Fruit fly (Drosophila melanogaster): ENCODE data around the gene MKP-4.

MKP-4 gene

DNA sequence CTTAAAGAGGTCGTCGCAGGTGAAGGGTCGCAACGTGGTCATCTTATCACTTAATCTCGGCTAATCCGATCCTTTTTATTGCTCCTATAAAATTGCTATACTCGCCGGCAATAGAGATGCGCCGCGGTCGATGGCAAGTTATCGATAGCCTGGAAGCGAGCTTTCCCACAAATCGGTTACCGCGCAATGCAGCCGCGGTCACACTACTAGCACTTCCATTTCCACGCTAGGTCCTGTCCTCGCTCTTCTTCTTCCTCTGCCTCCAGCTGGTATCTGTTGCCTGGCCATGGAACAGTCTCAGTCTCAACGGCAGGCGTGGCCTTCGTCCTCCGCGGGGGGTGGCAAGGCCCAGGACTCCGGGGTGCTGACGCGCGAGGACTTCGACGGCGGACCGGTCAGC is at the start of gene MKP-4, which contains the start of gene Naa20A (continued):
- TF ChIP-seq CG17385 (GFP tag; optimal IDR thresholded peaks at IDR 0.05) = peak; percentile 82
- TF ChIP-seq sc (optimal IDR thresholded peaks at IDR 0.05) = no peak
- no peak for TF ChIP-seq sc (GFP tag; optimal IDR thresholded peaks at IDR 0.05)
- TF ChIP-seq YL-1 (GFP tag; optimal IDR thresholded peaks at IDR 0.05) = peak; percentile 31
- peak; percentile 48 for TF ChIP-seq stwl (tag; optimal IDR thresholded peaks at IDR 0.05)
- peak; percentile 76 for TF ChIP-seq BEAF-32 (GFP tag; optimal IDR thresholded peaks at IDR 0.05)
- peak; percentile 73 for TF ChIP-seq Dll (GFP tag; IDR thresholded peaks at IDR 0.05; ENCODE audit: partially characterized antibody)
- TF ChIP-seq zen2 (GFP tag; IDR thresholded peaks at IDR 0.05; ENCODE audit: partially characterized antibody) = peak; percentile 76
- no peak for TF ChIP-seq CTCF (GFP tag; optimal IDR thresholded peaks at IDR 0.05)
- peak; percentile 28; the same call in 1 of the 2 replicates for TF ChIP-seq CG2129 (GFP tag; IDR thresholded peaks at IDR 0.05; ENCODE audit: partially characterized antibody)
- peak; percentile 87 for TF ChIP-seq Dref (GFP tag; IDR thresholded peaks at IDR 0.05)
- peak; percentile 58; the same call in 1 of the 3 replicates for TF ChIP-seq Doc3 (GFP tag; IDR thresholded peaks at IDR 0.05; ENCODE audit: partially characterized antibody)
- peak; percentile 75 for TF ChIP-seq CG17186 (GFP tag; optimal IDR thresholded peaks at IDR 0.05)
- TF ChIP-seq nerfin-1 (tag; optimal IDR thresholded peaks at IDR 0.05) = peak; percentile 38
- peak; percentile 36 for TF ChIP-seq CG12659 (GFP tag; optimal IDR thresholded peaks at IDR 0.05)
- TF ChIP-seq CG2116 (GFP tag; optimal IDR thresholded peaks at IDR 0.05) = peak; percentile 69
- TF ChIP-seq pzg (GFP tag; optimal IDR thresholded peaks at IDR 0.05) = peak; percentile 77
- TF ChIP-seq tna (GFP tag; IDR thresholded peaks at IDR 0.05; ENCODE audit: partially characterized antibody) = peak; percentile 60
- TF ChIP-seq fru (optimal IDR thresholded peaks at IDR 0.05) = no peak
- peak; percentile 76; the same call in 2 of the 3 replicates for TF ChIP-seq mld (GFP tag; IDR thresholded peaks at IDR 0.05; ENCODE audit: partially characterized antibody)
- TF ChIP-seq CG32767 (GFP tag; IDR thresholded peaks at IDR 0.05) = no peak
- no peak for TF ChIP-seq HLH3B (GFP tag; IDR thresholded peaks at IDR 0.05)
- peak; percentile 16 for TF ChIP-seq Myb (GFP tag; optimal IDR thresholded peaks at IDR 0.05)
- TF ChIP-seq fu2 (GFP tag; optimal IDR thresholded peaks at IDR 0.05) = no peak
- TF ChIP-seq crp (GFP tag; optimal IDR thresholded peaks at IDR 0.05) = peak in 1 of 2 experiments; percentile 69
- TF ChIP-seq bbx (GFP tag; IDR thresholded peaks at IDR 0.05; ENCODE audit: partially characterized antibody) = peak; percentile 76
- TF ChIP-seq Ets97D (GFP tag; optimal IDR thresholded peaks at IDR 0.05) = peak; percentile 49
- TF ChIP-seq NFAT (GFP tag; IDR thresholded peaks at IDR 0.05) = 0 out of 2 replicates have a peak, but pooled peaks have one; percentile 14
- TF ChIP-seq kah (GFP tag; optimal IDR thresholded peaks at IDR 0.05) = no peak
- TF ChIP-seq nmo (GFP tag; optimal IDR thresholded peaks at IDR 0.05) = peak; percentile 12
- peak; percentile 96 for TF ChIP-seq CG17802 (tag; optimal IDR thresholded peaks at IDR 0.05)
- peak; percentile 5 for TF ChIP-seq Fer1 (GFP tag; optimal IDR thresholded peaks at IDR 0.05)
- peak; percentile 68 for TF ChIP-seq ftz-f1 (GFP tag; optimal IDR thresholded peaks at IDR 0.05)
- peak; percentile 83 for TF ChIP-seq CG9797 (GFP tag; optimal IDR thresholded peaks at IDR 0.05)
- no peak for TF ChIP-seq org-1 (GFP tag; optimal IDR thresholded peaks at IDR 0.05)
- no peak for TF ChIP-seq TFAM (GFP tag; optimal IDR thresholded peaks at IDR 0.05)
- TF ChIP-seq amos (GFP tag; IDR thresholded peaks at IDR 0.05; ENCODE audit: partially characterized antibody) = peak; percentile 81
- TF ChIP-seq HLH4C (GFP tag; IDR thresholded peaks at IDR 0.05; ENCODE audit: partially characterized antibody) = peak; percentile 73
- TF ChIP-seq H15 (GFP tag; IDR thresholded peaks at IDR 0.05) = no peak
- peak; percentile 35; the same call in 1 of the 2 replicates for TF ChIP-seq CG9932 (GFP tag; IDR thresholded peaks at IDR 0.05)
- TF ChIP-seq CG7372 (GFP tag; IDR thresholded peaks at IDR 0.05) = no peak
- no peak for TF ChIP-seq HLH54F (GFP tag; optimal IDR thresholded peaks at IDR 0.05)
- TF ChIP-seq NK7.1 (GFP tag; optimal IDR thresholded peaks at IDR 0.05) = no peak
- TF ChIP-seq CG6854 (GFP tag; optimal IDR thresholded peaks at IDR 0.05) = no peak
- TF ChIP-seq HLHmδ (GFP tag; optimal IDR thresholded peaks at IDR 0.05) = no peak
- TF ChIP-seq gfzf (GFP tag; optimal IDR thresholded peaks at IDR 0.05) = peak; percentile 62
- TF ChIP-seq row (GFP tag; IDR thresholded peaks at IDR 0.05) = peak; percentile 28; the same call in 1 of the 3 replicates
- peak; percentile 56 for TF ChIP-seq vnd (GFP tag; IDR thresholded peaks at IDR 0.05; ENCODE audit: partially characterized antibody)
- TF ChIP-seq pfk (GFP tag; optimal IDR thresholded peaks at IDR 0.05) = peak; percentile 23
- peak; percentile 46; the same call in 1 of the 2 replicates for TF ChIP-seq CG42726 (GFP tag; IDR thresholded peaks at IDR 0.05; ENCODE audit: partially characterized antibody)

All from whole organism, embryonic.